Fruit fly (Drosophila melanogaster) whole organism, embryonic: Measurements from ENCODE around the gene CG33643.

Experiments used
- Ada2b ChIP-seq: fragments of 200-800 bp; sonication (Bioruptor generic); IDR thresholded peaks from 2 replicates; pipeline ENCODE4 v1.3.6; 2022; ENCODE audit warnings: missing biosample characterization, missing genetic modification characterization
- Antp ChIP-seq: fragments of 200-800 bp; sonication (Bioruptor generic); optimal IDR thresholded peaks from 3 replicates; lab custom pipeline; 2016; ENCODE audit warnings: missing biosample characterization, missing genetic modification characterization
- Asciz ChIP-seq: fragments of 200-800 bp; sonication (Bioruptor generic); optimal IDR thresholded peaks from 2 replicates; lab custom pipeline; 2017; ENCODE audit warnings: missing biosample characterization, mild to moderate bottlenecking, missing genetic modification characterization, missing genetic modification reagents
- CG11696 ChIP-seq: fragments of 200-800 bp; sonication (Bioruptor generic); IDR thresholded peaks from 2 replicates; pipeline ENCODE4 v1.3.6; 2022; ENCODE audit warnings: missing biosample characterization, missing genetic modification characterization
- CG12236 ChIP-seq: fragments of 200-800 bp; sonication (Bioruptor generic); optimal IDR thresholded peaks from 2 replicates; lab custom pipeline; 2016; ENCODE audit warnings: missing biosample characterization, missing genetic modification characterization
- CG12299 ChIP-seq: fragments of 200-800 bp; sonication (Bioruptor generic); optimal IDR thresholded peaks from 2 replicates; lab custom pipeline; 2018; ENCODE audit warnings: missing biosample characterization, mild to moderate bottlenecking, missing genetic modification characterization
- CG1603 ChIP-seq: fragments of 200-800 bp; sonication (Bioruptor generic); optimal IDR thresholded peaks from 2 replicates; lab custom pipeline; 2019; ENCODE audit warnings: missing biosample characterization, mild to moderate bottlenecking, missing genetic modification characterization, moderate library complexity
- CG16815 ChIP-seq: fragments of 200-800 bp; sonication (Bioruptor generic); optimal IDR thresholded peaks from 3 replicates; lab custom pipeline; 2017; ENCODE audit warnings: missing biosample characterization, mild to moderate bottlenecking, missing genetic modification characterization
- CG1832 ChIP-seq: fragments of 200-800 bp; sonication (Bioruptor generic); optimal IDR thresholded peaks from 2 replicates; lab custom pipeline; 2017; ENCODE audit warnings: missing biosample characterization, mild to moderate bottlenecking, missing genetic modification characterization, inconsistent platforms
- CG2116 ChIP-seq: fragments of 200-800 bp; sonication (Bioruptor generic); optimal IDR thresholded peaks from 3 replicates; lab custom pipeline; 2018; ENCODE audit warnings: missing biosample characterization, mild to moderate bottlenecking, missing genetic modification characterization
- CG2712 ChIP-seq: fragments of 200-800 bp; optimal IDR thresholded peaks from 3 replicates; lab custom pipeline; 2019; ENCODE audit warnings: missing biosample characterization, mild to moderate bottlenecking, missing genetic modification characterization, moderate library complexity
- CG31365 ChIP-seq: fragments of 200-800 bp; sonication (Bioruptor generic); optimal IDR thresholded peaks from 2 replicates; lab custom pipeline; 2018; ENCODE audit warnings: missing biosample characterization, mild to moderate bottlenecking, missing genetic modification characterization
- CG31441 ChIP-seq: fragments of 200-800 bp; sonication (Bioruptor generic); IDR thresholded peaks from 2 replicates; pipeline ENCODE4 v1.3.6; 2022; ENCODE audit warnings: missing biosample characterization, missing genetic modification characterization
- CG42726 ChIP-seq: fragments of 200-800 bp; sonication (Bioruptor generic); IDR thresholded peaks from 2 replicates; pipeline ENCODE4 v1.3.6; 2022; ENCODE audit warnings: missing biosample characterization, missing genetic modification characterization; ENCODE audit not compliant: partially characterized antibody
- CG7372 ChIP-seq: fragments of 200-800 bp; sonication (Bioruptor generic); IDR thresholded peaks from 2 replicates; pipeline ENCODE4 v1.3.6; 2022; ENCODE audit warnings: missing biosample characterization, missing genetic modification characterization
- CG8765 ChIP-seq: fragments of 200-800 bp; sonication (Bioruptor generic); IDR thresholded peaks from 2 replicates; pipeline ENCODE4 v1.3.6; 2022; ENCODE audit warnings: missing biosample characterization, missing genetic modification characterization
- CG9932 ChIP-seq: fragments of 200-800 bp; sonication (Bioruptor generic); IDR thresholded peaks from 2 replicates; pipeline ENCODE4 v1.3.6; 2022; ENCODE audit warnings: missing biosample characterization, missing genetic modification characterization
- CTCF ChIP-seq: fragments of 200-800 bp; sonication (Bioruptor generic); optimal IDR thresholded peaks from 2 replicates; lab custom pipeline; 2017; ENCODE audit warnings: missing biosample characterization, mild to moderate bottlenecking, missing genetic modification characterization, moderate library complexity
- CkIIα-i1 ChIP-seq: fragments of 200-800 bp; sonication (Bioruptor generic); IDR thresholded peaks from 2 replicates; pipeline ENCODE4 v1.3.6; 2022; ENCODE audit warnings: missing biosample characterization, missing genetic modification characterization
- D19A ChIP-seq: fragments of 200-800 bp; optimal IDR thresholded peaks from 3 replicates; lab custom pipeline; 2019; ENCODE audit warnings: missing biosample characterization, mild to moderate bottlenecking, missing genetic modification characterization, moderate library complexity
- Dad ChIP-seq: fragments of 200-800 bp; sonication (Bioruptor generic); optimal IDR thresholded peaks from 3 replicates; lab custom pipeline; 2016; ENCODE audit warnings: missing biosample characterization, missing genetic modification characterization
- Dek ChIP-seq: fragments of 200-800 bp; sonication (Bioruptor generic); optimal IDR thresholded peaks from 3 replicates; lab custom pipeline; 2019; ENCODE audit warnings: missing biosample characterization, mild to moderate bottlenecking, missing genetic modification characterization, moderate library complexity
- Fer3 ChIP-seq: fragments of 200-800 bp; sonication (Bioruptor generic); optimal IDR thresholded peaks from 2 replicates; lab custom pipeline; 2018; ENCODE audit warnings: missing biosample characterization, mild to moderate bottlenecking, missing genetic modification characterization, moderate library complexity
- Gug ChIP-seq: fragments of 200-800 bp; sonication (Bioruptor generic); IDR thresholded peaks from 4 replicates; pipeline ENCODE4 v1.3.6; 2022; ENCODE audit warnings: missing biosample characterization, missing genetic modification characterization
- Hmx ChIP-seq: fragments of 200-800 bp; sonication (Bioruptor generic); optimal IDR thresholded peaks from 2 replicates; lab custom pipeline; 2016; ENCODE audit warnings: missing biosample characterization, missing genetic modification characterization
- Hr39 ChIP-seq: fragments of >200 bp; optimal IDR thresholded peaks from 2 replicates; lab custom pipeline; 2017
- Hr51 ChIP-seq, 2 experiments: fragments of 200-800 bp; sonication (Bioruptor generic); optimal IDR thresholded peaks; 2 replicates in 1 of 2; 3 replicates in 1 of 2; lab custom pipeline; 2016 to 2018; ENCODE audit warnings: missing biosample characterization in 2 of 2, missing genetic modification characterization in 2 of 2, mild to moderate bottlenecking in 1 of 2, moderate library complexity in 1 of 2
- Mes4 ChIP-seq: fragments of 200-800 bp; sonication (Bioruptor generic); optimal IDR thresholded peaks from 2 replicates; lab custom pipeline; 2016; ENCODE audit warnings: missing biosample characterization, missing genetic modification characterization
- Nf-YB ChIP-seq: fragments of 200-800 bp; sonication (Bioruptor generic); optimal IDR thresholded peaks from 3 replicates; lab custom pipeline; 2019; ENCODE audit warnings: missing biosample characterization, mild to moderate bottlenecking, missing genetic modification characterization, moderate library complexity
- NfI ChIP-seq: fragments of 200-800 bp; sonication (Bioruptor generic); optimal IDR thresholded peaks from 3 replicates; lab custom pipeline; 2018; ENCODE audit warnings: missing biosample characterization, mild to moderate bottlenecking, missing genetic modification characterization, moderate library complexity
- Sox102F ChIP-seq: fragments of 200-800 bp; sonication (Bioruptor generic); optimal IDR thresholded peaks from 2 replicates; lab custom pipeline; 2018; ENCODE audit warnings: missing biosample characterization, mild to moderate bottlenecking, missing genetic modification characterization, moderate library complexity
- Sry-δ ChIP-seq: fragments of 200-800 bp; sonication (Bioruptor generic); optimal IDR thresholded peaks from 2 replicates; lab custom pipeline; 2016; ENCODE audit warnings: missing biosample characterization, missing genetic modification characterization
- Xrp1 ChIP-seq: fragments of 200-800 bp; sonication (Bioruptor generic); IDR thresholded peaks from 2 replicates; pipeline ENCODE4 v1.3.6; 2022; ENCODE audit warnings: missing biosample characterization, missing genetic modification characterization
- bcd ChIP-seq: fragments of 200-800 bp; sonication (Bioruptor generic); optimal IDR thresholded peaks from 2 replicates; lab custom pipeline; 2017; ENCODE audit warnings: missing biosample characterization, mild to moderate bottlenecking, missing genetic modification characterization
- cas ChIP-seq: fragments of 200-800 bp; sonication (Bioruptor generic); IDR thresholded peaks from 2 replicates; pipeline ENCODE4 v1.3.6; 2022; ENCODE audit warnings: missing biosample characterization, missing genetic modification characterization
- cato ChIP-seq: fragments of 200-800 bp; sonication (Bioruptor generic); optimal IDR thresholded peaks from 2 replicates; lab custom pipeline; 2016; ENCODE audit warnings: missing biosample characterization, missing genetic modification characterization, borderline replicate concordance
- dati ChIP-seq: fragments of 200-800 bp; sonication (Bioruptor generic); IDR thresholded peaks from 2 replicates; pipeline ENCODE4 v1.3.6; 2022; ENCODE audit warnings: missing biosample characterization, missing genetic modification characterization
- dmrt99B ChIP-seq: fragments of 200-800 bp; sonication (Bioruptor generic); optimal IDR thresholded peaks from 2 replicates; lab custom pipeline; 2018; ENCODE audit warnings: missing biosample characterization, mild to moderate bottlenecking, missing genetic modification characterization, moderate library complexity
- fd96Cb ChIP-seq: fragments of 200-800 bp; sonication (Bioruptor generic); optimal IDR thresholded peaks from 2 replicates; lab custom pipeline; 2018; ENCODE audit warnings: missing biosample characterization, mild to moderate bottlenecking, missing genetic modification characterization, moderate library complexity
- fru ChIP-seq: fragments of >200 bp; optimal IDR thresholded peaks from 2 replicates; lab custom pipeline; 2017
- gem ChIP-seq: fragments of 200-800 bp; sonication (Bioruptor generic); optimal IDR thresholded peaks from 2 replicates; lab custom pipeline; 2019; ENCODE audit warnings: missing biosample characterization, mild to moderate bottlenecking, missing genetic modification characterization, moderate library complexity
- hth ChIP-seq: fragments of >200 bp; optimal IDR thresholded peaks from 2 replicates; lab custom pipeline; 2017; ENCODE audit warnings: inconsistent platforms
- kay ChIP-seq: fragments of 200-800 bp; sonication (Bioruptor generic); optimal IDR thresholded peaks from 2 replicates; lab custom pipeline; 2016; ENCODE audit warnings: missing biosample characterization, missing genetic modification characterization
- mam ChIP-seq: fragments of 200-800 bp; sonication (Bioruptor generic); optimal IDR thresholded peaks from 3 replicates; lab custom pipeline; 2016; ENCODE audit warnings: missing biosample characterization, missing genetic modification characterization
- peb ChIP-seq: fragments of 200-800 bp; sonication (Bioruptor generic); IDR thresholded peaks from 2 replicates; pipeline ENCODE4 v1.3.6; 2022; ENCODE audit warnings: missing biosample characterization, missing genetic modification characterization
- repo ChIP-seq: fragments of 200-800 bp; sonication (Bioruptor generic); optimal IDR thresholded peaks from 2 replicates; lab custom pipeline; 2016; ENCODE audit warnings: missing biosample characterization, missing genetic modification characterization
- sima ChIP-seq: fragments of 200-800 bp; sonication (Bioruptor generic); optimal IDR thresholded peaks from 2 replicates; lab custom pipeline; 2016; ENCODE audit warnings: missing biosample characterization, missing genetic modification characterization
- tap ChIP-seq: fragments of 200-800 bp; optimal IDR thresholded peaks from 3 replicates; lab custom pipeline; 2019; ENCODE audit warnings: missing biosample characterization, mild to moderate bottlenecking, missing genetic modification characterization, moderate library complexity
- trh ChIP-seq: fragments of 200-800 bp; sonication (Bioruptor generic); optimal IDR thresholded peaks from 2 replicates; lab custom pipeline; 2016; ENCODE audit warnings: missing biosample characterization, missing genetic modification characterization
- vfl ChIP-seq: fragments of 200-800 bp; sonication (Bioruptor generic); optimal IDR thresholded peaks from 2 replicates; lab custom pipeline; 2016; ENCODE audit warnings: missing biosample characterization, missing genetic modification characterization
- yki ChIP-seq: fragments of >200 bp; optimal IDR thresholded peaks from 3 replicates; lab custom pipeline; 2018

CG33643 gene

dm6 chr2L:13512182-13513032, 18.5 kb upstream of the CG33643 start (continued):
- peak; percentile 49 for TF ChIP-seq dmrt99B (tag; lab: Kevin White, UChicago)
- TF ChIP-seq repo (GFP tag; lab: Kevin White, UChicago): no peak
- TF ChIP-seq mam (GFP tag; lab: Kevin White, UChicago): peak; percentile 27
- TF ChIP-seq NfI (GFP tag; lab: Kevin White, UChicago): no peak
- no peak for TF ChIP-seq kay
- no peak for TF ChIP-seq cato (GFP tag; lab: Kevin White, UChicago)
- no peak; the same call in none of the 2 replicates for TF ChIP-seq CG9932 (GFP tag; lab: Robert Waterston, UW)
- peak; percentile 44 for TF ChIP-seq Ada2b (GFP tag; lab: Robert Waterston, UW)
- peak; percentile 86 for TF ChIP-seq D19A (tag; lab: Kevin White, UChicago)
- no peak for TF ChIP-seq fru
- TF ChIP-seq peb (GFP tag; lab: Robert Waterston, UW): peak; percentile 19; the same call in 1 of the 2 replicates
- TF ChIP-seq CG16815 (GFP tag; lab: Kevin White, UChicago): no peak
- peak; percentile 63 for TF ChIP-seq gem
- TF ChIP-seq cas (GFP tag; lab: Robert Waterston, UW): no peak
- TF ChIP-seq CG7372: no peak
- peak; percentile 47 for TF ChIP-seq Sox102F (GFP tag; lab: Kevin White, UChicago)
- TF ChIP-seq Xrp1 (GFP tag; lab: Robert Waterston, UW): no peak; the same call in 1 of the 2 replicates
- no peak for TF ChIP-seq Mes4 (GFP tag; lab: Kevin White, UChicago)
- TF ChIP-seq Dek: no peak
- TF ChIP-seq yki (lab: Kevin White, UChicago): peak; percentile 87
- TF ChIP-seq CG31365: no peak
- TF ChIP-seq CG12236 (GFP tag; lab: Kevin White, UChicago): no peak
- TF ChIP-seq Sry-δ (GFP tag; lab: Kevin White, UChicago): no peak
- TF ChIP-seq tap: peak; percentile 4
- TF ChIP-seq CG12299 (tag; lab: Kevin White, UChicago): no peak
- peak; percentile 18 for TF ChIP-seq CG1832 (GFP tag; lab: Kevin White, UChicago)
- no peak for TF ChIP-seq Dad (GFP tag; lab: Kevin White, UChicago)
- TF ChIP-seq Asciz (GFP tag; lab: Kevin White, UChicago): no peak
- no peak for TF ChIP-seq CkIIα-i1
- TF ChIP-seq CG2116 (GFP tag; lab: Kevin White, UChicago): no peak
- TF ChIP-seq vfl (GFP tag; lab: Kevin White, UChicago): no peak
- TF ChIP-seq Hmx (GFP tag; lab: Kevin White, UChicago): no peak
- TF ChIP-seq CG11696: no peak
- no peak for TF ChIP-seq trh (GFP tag; lab: Kevin White, UChicago)
- TF ChIP-seq Gug (GFP tag; lab: Robert Waterston, UW): peak; percentile 16; the same call in 2 of the 4 replicates
- no peak for TF ChIP-seq hth (lab: Kevin White, UChicago)
- TF ChIP-seq Hr51 (GFP tag; optimal IDR thresholded peaks at IDR 0.05; lab: Kevin White, UChicago): peak in 1 of 2 experiments; percentile 66
- no peak for TF ChIP-seq dati (GFP tag; lab: Robert Waterston, UW)
- peak; percentile 32 for TF ChIP-seq fd96Cb
- TF ChIP-seq CG31441 (GFP tag; lab: Robert Waterston, UW): peak; percentile 39; the same call in 1 of the 2 replicates
- TF ChIP-seq Antp (GFP tag; lab: Kevin White, UChicago): peak; percentile 10
- no peak for TF ChIP-seq CTCF (GFP tag; lab: Kevin White, UChicago)
- TF ChIP-seq sima (GFP tag; lab: Kevin White, UChicago): no peak
- no peak for TF ChIP-seq CG8765 (GFP tag; lab: Robert Waterston, UW)
- TF ChIP-seq Fer3 (tag; lab: Kevin White, UChicago): peak; percentile 52
- no peak for TF ChIP-seq Hr39
- peak; percentile 7 for TF ChIP-seq bcd
- no peak for TF ChIP-seq Nf-YB
- peak; percentile 49 for TF ChIP-seq CG1603 (tag; lab: Kevin White, UChicago)
- 0 out of 2 replicates have a peak, but pooled peaks have one; percentile 19 for TF ChIP-seq CG42726 (GFP tag; lab: Robert Waterston, UW)
- peak; percentile 32 for TF ChIP-seq CG2712
